Worm (Caenorhabditis elegans): Measurements from ENCODE around the gene lim-4.

The lim-4 gene

ce11 chrX:3819697-3820096 lies 53.6 kb downstream of the lim-4 start:
- no peak for TF ChIP-seq ceh-28 (tag; optimal IDR thresholded peaks at IDR 0.05)
- TF ChIP-seq pha-4 (GFP tag; IDR thresholded peaks at IDR 0.05): peak; percentile 72
- peak; percentile 50 for TF ChIP-seq pha-4 (tag; optimal IDR thresholded peaks at IDR 0.05)
- no peak for TF ChIP-seq daf-16 (GFP tag; optimal IDR thresholded peaks at IDR 0.05)
- peak; percentile 6 for TF ChIP-seq daf-16 (tag; optimal IDR thresholded peaks at IDR 0.05)
- TF ChIP-seq hlh-30 (tag; optimal IDR thresholded peaks at IDR 0.05; ENCODE audit: insufficient read depth): peak; percentile 45
- no peak for TF ChIP-seq F26F4.8 (GFP tag; conservative IDR thresholded peaks at IDR 0.05)
- no peak for TF ChIP-seq hlh-11 (tag; optimal IDR thresholded peaks at IDR 0.05)
- no peak for TF ChIP-seq nhr-237 (tag; optimal IDR thresholded peaks at IDR 0.05)
